Worm (Caenorhabditis elegans): ENCODE results near the gene trip-4.

ce11 chrII:15089896-15090230, 50.7 kb downstream of the trip-4 start, which contains the start of gene Y53F4B.21:
- TF ChIP-seq flt-1 (GFP tag; IDR thresholded peaks at IDR 0.05) (no peak), med-1 (GFP tag; optimal IDR thresholded peaks at IDR 0.05; ENCODE audit: insufficient read depth) (no peak), ztf-23 (GFP tag; IDR thresholded peaks at IDR 0.05) (no peak), tab-1 (GFP tag; IDR thresholded peaks at IDR 0.05) (no peak), ztf-29 (GFP tag; IDR thresholded peaks at IDR 0.05) (no peak)

Measured in whole organism, midembryonic.